Fruit fly (Drosophila melanogaster): ENCODE data around the gene CG5515.

dm6 chr3R:24229870-24230422 lies 41.2 kb upstream of the CG5515 start, which contains the start of gene Spase22-23:
- TF ChIP-seq Sin3A (optimal IDR thresholded peaks at IDR 0.05) (no peak), h (optimal IDR thresholded peaks at IDR 0.05) (no peak), psq (optimal IDR thresholded peaks at IDR 0.05) (no peak), insv (optimal IDR thresholded peaks at IDR 0.05) (no peak)

Measured in Kc167 (cell line).